Fruit fly (Drosophila melanogaster): Measurements from ENCODE around the gene dnt.

dnt gene

dm6 chr2L:19327828-19328227 lies 35.2 kb downstream of the dnt start (continued):
- TF ChIP-seq CG10631 (GFP tag; optimal IDR thresholded peaks at IDR 0.05) (no peak), CG6808 (GFP tag; optimal IDR thresholded peaks at IDR 0.05) (peak; percentile 18), acj6 (GFP tag; optimal IDR thresholded peaks at IDR 0.05) (peak; percentile 12), Sox15 (GFP tag; optimal IDR thresholded peaks at IDR 0.05) (no peak), Smox (GFP tag; optimal IDR thresholded peaks at IDR 0.05) (peak; percentile 42), Ets21C (GFP tag; optimal IDR thresholded peaks at IDR 0.05) (no peak), Eip78C (GFP tag) (peak; percentile 86), cyc (GFP tag; optimal IDR thresholded peaks at IDR 0.05) (peak; percentile 2), dac (GFP tag; optimal IDR thresholded peaks at IDR 0.05) (no peak), Eip93F (GFP tag; optimal IDR thresholded peaks at IDR 0.05) (no peak), fd85E (GFP tag; optimal IDR thresholded peaks at IDR 0.05) (no peak), Blimp-1 (GFP tag; optimal IDR thresholded peaks at IDR 0.05) (no peak), CG6163 (GFP tag; IDR thresholded peaks at IDR 0.05) (no peak), CG8319 (GFP tag; optimal IDR thresholded peaks at IDR 0.05) (no peak), lz (GFP tag; optimal IDR thresholded peaks at IDR 0.05) (peak; percentile 33), achi (GFP tag; optimal IDR thresholded peaks at IDR 0.05) (peak; percentile 21), net (GFP tag; optimal IDR thresholded peaks at IDR 0.05) (no peak), Lpt (GFP tag; optimal IDR thresholded peaks at IDR 0.05) (no peak), Sox14 (GFP tag; optimal IDR thresholded peaks at IDR 0.05) (peak; percentile 32), pdm3 (GFP tag; optimal IDR thresholded peaks at IDR 0.05) (peak; percentile 30), CG34406 (GFP tag; optimal IDR thresholded peaks at IDR 0.05) (peak; percentile 15), CG16779 (tag; optimal IDR thresholded peaks at IDR 0.05) (no peak), Gug (GFP tag; IDR thresholded peaks at IDR 0.05) (no peak), CG6276 (GFP tag; optimal IDR thresholded peaks at IDR 0.05) (peak; percentile 22), OdsH (GFP tag; optimal IDR thresholded peaks at IDR 0.05) (peak; percentile 24), CG11294 (GFP tag; IDR thresholded peaks at IDR 0.05) (no peak), esn (GFP tag; optimal IDR thresholded peaks at IDR 0.05) (peak; percentile 39), CG15336 (GFP tag; IDR thresholded peaks at IDR 0.05) (0 out of 2 replicates have a peak, but pooled peaks have one; percentile 20)

dm6 chr2L:19326819-19327425 lies 36.1 kb downstream of the dnt start:
- TF ChIP-seq net (GFP tag; optimal IDR thresholded peaks at IDR 0.05) (no peak), CG3919 (GFP tag; optimal IDR thresholded peaks at IDR 0.05) (no peak), svp (GFP tag) (no peak), CG6792 (GFP tag; optimal IDR thresholded peaks at IDR 0.05) (no peak), fd59A (GFP tag; optimal IDR thresholded peaks at IDR 0.05) (no peak), achi (GFP tag; optimal IDR thresholded peaks at IDR 0.05) (no peak), OdsH (GFP tag; optimal IDR thresholded peaks at IDR 0.05) (no peak), CG31627 (GFP tag; optimal IDR thresholded peaks at IDR 0.05) (no peak)

- peak; percentile 67 for TF ChIP-seq CG10631 (GFP tag; optimal IDR thresholded peaks at IDR 0.05)
- peak; percentile 88 for TF ChIP-seq eg (GFP tag; IDR thresholded peaks at IDR 0.05)
- peak; percentile 37 for TF ChIP-seq Hr39 (GFP tag; optimal IDR thresholded peaks at IDR 0.05)
- TF ChIP-seq Smox (GFP tag; optimal IDR thresholded peaks at IDR 0.05): peak; percentile 41
- TF ChIP-seq CG31627 (GFP tag; optimal IDR thresholded peaks at IDR 0.05): peak; percentile 49
- TF ChIP-seq cyc (GFP tag; optimal IDR thresholded peaks at IDR 0.05): peak; percentile 49
- peak; percentile 37 for TF ChIP-seq CG8632 (GFP tag; optimal IDR thresholded peaks at IDR 0.05)
- peak; percentile 36 for TF ChIP-seq CG8319 (GFP tag; optimal IDR thresholded peaks at IDR 0.05)
- peak; percentile 75 for TF ChIP-seq OdsH (GFP tag; optimal IDR thresholded peaks at IDR 0.05)
- peak; percentile 49 for TF ChIP-seq spab (GFP tag; optimal IDR thresholded peaks at IDR 0.05)
- peak in 1 of 2 experiments; percentile 23 for TF ChIP-seq ss (GFP tag; optimal IDR thresholded peaks at IDR 0.05)
- TF ChIP-seq Hr38 (GFP tag; optimal IDR thresholded peaks at IDR 0.05): no peak
- TF ChIP-seq achi (GFP tag; optimal IDR thresholded peaks at IDR 0.05): peak; percentile 66
- peak; percentile 63 for TF ChIP-seq net (GFP tag; optimal IDR thresholded peaks at IDR 0.05)
- no peak for TF ChIP-seq CG11294 (GFP tag; IDR thresholded peaks at IDR 0.05)
- TF ChIP-seq lz (GFP tag; optimal IDR thresholded peaks at IDR 0.05): peak; percentile 51
- TF ChIP-seq Eip93F (GFP tag; optimal IDR thresholded peaks at IDR 0.05): no peak
- no peak for TF ChIP-seq fd85E (GFP tag; optimal IDR thresholded peaks at IDR 0.05)
- TF ChIP-seq CG3032 (tag; optimal IDR thresholded peaks at IDR 0.05): peak; percentile 60
- TF ChIP-seq Eip78C (GFP tag): peak; percentile 95
- TF ChIP-seq Blimp-1 (GFP tag; optimal IDR thresholded peaks at IDR 0.05): no peak
- peak; percentile 43 for TF ChIP-seq CG6792 (GFP tag; optimal IDR thresholded peaks at IDR 0.05)
- TF ChIP-seq Sox102F (GFP tag; optimal IDR thresholded peaks at IDR 0.05): peak; percentile 12
- peak; percentile 57 for TF ChIP-seq Sox14 (GFP tag; optimal IDR thresholded peaks at IDR 0.05)
- TF ChIP-seq acj6 (GFP tag; optimal IDR thresholded peaks at IDR 0.05): peak; percentile 58
- TF ChIP-seq CG6163 (GFP tag; IDR thresholded peaks at IDR 0.05): peak; percentile 84
- peak; percentile 45 for TF ChIP-seq CG34406 (GFP tag; optimal IDR thresholded peaks at IDR 0.05)
- peak; percentile 72 for TF ChIP-seq CG6276 (GFP tag; optimal IDR thresholded peaks at IDR 0.05)
- TF ChIP-seq CG7368 (GFP tag; optimal IDR thresholded peaks at IDR 0.05): peak; percentile 51
- TF ChIP-seq Sox15 (GFP tag; optimal IDR thresholded peaks at IDR 0.05): peak; percentile 22
- peak; percentile 49 for TF ChIP-seq CG1621 (tag; optimal IDR thresholded peaks at IDR 0.05)
- TF ChIP-seq CG32006 (GFP tag; optimal IDR thresholded peaks at IDR 0.05): peak; percentile 85
- TF ChIP-seq Met (GFP tag; optimal IDR thresholded peaks at IDR 0.05): peak; percentile 48
These were observed 37.6 kb downstream of the dnt start for dm6 chr2L:19325420-19325819.
